Worm (Caenorhabditis elegans) whole organism, mixed stage, embryonic: ENCODE data around the gene glb-10.

Experiments
- M03D4.4 ChIP-seq: sonication (generic microtip); optimal IDR thresholded peaks from 2 replicates; lab custom pipeline; 2017; ENCODE audit warnings: mild to moderate bottlenecking, missing genetic modification characterization, missing compliant biosample characterization
- bed-3 ChIP-seq: fragments of 200-800 bp; sonication (Bioruptor generic); optimal IDR thresholded peaks from 3 replicates; lab custom pipeline; 2018; ENCODE audit warnings: mild to moderate bottlenecking, missing genetic modification characterization, moderate library complexity, missing compliant biosample characterization
- blmp-1 ChIP-seq: fragments of 150-350 bp; optimal IDR thresholded peaks from 2 replicates; lab custom pipeline; 2014; ENCODE audit warnings: missing biosample characterization, missing genetic modification characterization
- ceh-39 ChIP-seq: fragments of 150-350 bp; optimal IDR thresholded peaks from 2 replicates; lab custom pipeline; 2014; ENCODE audit warnings: missing biosample characterization, missing genetic modification characterization
- ceh-83 ChIP-seq: fragments of 200-800 bp; sonication (Bioruptor generic); optimal IDR thresholded peaks from 2 replicates; lab custom pipeline; 2018; ENCODE audit warnings: mild to moderate bottlenecking, missing genetic modification characterization, missing compliant biosample characterization
- ces-1 ChIP-seq: fragments of 150-350 bp; optimal IDR thresholded peaks from 2 replicates; lab custom pipeline; 2014; ENCODE audit warnings: missing biosample characterization, missing genetic modification reagents, missing genetic modification characterization
- cnd-1 ChIP-seq: fragments of 200-800 bp; sonication (Bioruptor generic); optimal IDR thresholded peaks from 2 replicates; lab custom pipeline; 2018; ENCODE audit warnings: mild to moderate bottlenecking, missing genetic modification characterization, missing compliant biosample characterization
- flh-1 ChIP-seq: fragments of 200-800 bp; sonication (Bioruptor generic); optimal IDR thresholded peaks from 2 replicates; lab custom pipeline; 2018; ENCODE audit warnings: mild to moderate bottlenecking, missing genetic modification characterization, moderate library complexity, missing compliant biosample characterization
- hlh-1 ChIP-seq: fragments of 150-350 bp; optimal IDR thresholded peaks from 2 replicates; lab custom pipeline; 2014; ENCODE audit warnings: missing biosample characterization, missing genetic modification reagents, missing genetic modification characterization
- lin-13 ChIP-seq: fragments of 150-350 bp; optimal IDR thresholded peaks from 2 replicates; lab custom pipeline; 2014; ENCODE audit warnings: missing biosample characterization, missing genetic modification characterization
- lin-32 ChIP-seq: fragments of 200-800 bp; sonication (Bioruptor generic); optimal IDR thresholded peaks from 2 replicates; lab custom pipeline; 2018; ENCODE audit warnings: mild to moderate bottlenecking, missing genetic modification characterization, missing compliant biosample characterization
- lsy-2 ChIP-seq: fragments of 150-350 bp; optimal IDR thresholded peaks from 2 replicates; lab custom pipeline; 2014; ENCODE audit warnings: missing biosample characterization, missing genetic modification characterization
- mab-5 ChIP-seq: fragments of 150-350 bp; optimal IDR thresholded peaks from 2 replicates; lab custom pipeline; 2014; ENCODE audit warnings: missing biosample characterization, missing genetic modification characterization
- mep-1 ChIP-seq: fragments of 150-350 bp; optimal IDR thresholded peaks from 2 replicates; lab custom pipeline; 2017; ENCODE audit warnings: missing biosample characterization, missing genetic modification reagents, missing genetic modification characterization, inconsistent platforms
- nhr-12 ChIP-seq: fragments of 150-350 bp; optimal IDR thresholded peaks from 2 replicates; lab custom pipeline; 2014; ENCODE audit warnings: missing biosample characterization, missing genetic modification characterization
- nhr-2 ChIP-seq: fragments of 150-350 bp; optimal IDR thresholded peaks from 2 replicates; lab custom pipeline; 2014; ENCODE audit warnings: missing biosample characterization, missing genetic modification characterization
- nhr-237 ChIP-seq: fragments of 150-350 bp; optimal IDR thresholded peaks from 2 replicates; lab custom pipeline; 2014; ENCODE audit warnings: missing biosample characterization, missing genetic modification characterization
- nhr-76 ChIP-seq: sonication (generic microtip); optimal IDR thresholded peaks from 2 replicates; lab custom pipeline; 2017; ENCODE audit warnings: missing biosample characterization, missing genetic modification characterization
- pha-4 ChIP-seq: fragments of 150-350 bp; optimal IDR thresholded peaks from 2 replicates; lab custom pipeline; 2018; ENCODE audit warnings: missing biosample characterization, missing genetic modification reagents, missing genetic modification characterization
- sem-2 ChIP-seq: fragments of 200-800 bp; sonication (Bioruptor generic); optimal IDR thresholded peaks from 2 replicates; lab custom pipeline; 2018; ENCODE audit warnings: mild to moderate bottlenecking, missing genetic modification characterization, missing compliant biosample characterization
- snpc-4 ChIP-seq: fragments of 150-350 bp; optimal IDR thresholded peaks from 2 replicates; lab custom pipeline; 2014; ENCODE audit warnings: missing biosample characterization, missing genetic modification characterization
- sptf-1 ChIP-seq: sonication (generic microtip); optimal IDR thresholded peaks from 2 replicates; lab custom pipeline; 2017; ENCODE audit warnings: mild to moderate bottlenecking, missing genetic modification characterization, moderate library complexity, missing compliant biosample characterization
- tbx-8 ChIP-seq: fragments of 200-800 bp; sonication (Bioruptor generic); optimal IDR thresholded peaks from 2 replicates; lab custom pipeline; 2018; ENCODE audit warnings: mild to moderate bottlenecking, missing genetic modification characterization, moderate library complexity, missing compliant biosample characterization
- unc-120 ChIP-seq: sonication (generic microtip); optimal IDR thresholded peaks from 2 replicates; lab custom pipeline; 2017; ENCODE audit warnings: missing genetic modification characterization, missing compliant biosample characterization; ENCODE audit not compliant: poor library complexity, severe bottlenecking
- unc-62 ChIP-seq: fragments of 150-350 bp; optimal IDR thresholded peaks from 2 replicates; lab custom pipeline; 2014; ENCODE audit warnings: missing biosample characterization, missing genetic modification reagents, missing genetic modification characterization
- zip-8 ChIP-seq: fragments of 150-350 bp; optimal IDR thresholded peaks from 2 replicates; lab custom pipeline; 2014; ENCODE audit warnings: missing biosample characterization, missing genetic modification characterization
- ztf-11 ChIP-seq: fragments of 150-350 bp; optimal IDR thresholded peaks from 2 replicates; lab custom pipeline; 2014; ENCODE audit warnings: missing biosample characterization, missing genetic modification characterization

Gene glb-10

DNA sequence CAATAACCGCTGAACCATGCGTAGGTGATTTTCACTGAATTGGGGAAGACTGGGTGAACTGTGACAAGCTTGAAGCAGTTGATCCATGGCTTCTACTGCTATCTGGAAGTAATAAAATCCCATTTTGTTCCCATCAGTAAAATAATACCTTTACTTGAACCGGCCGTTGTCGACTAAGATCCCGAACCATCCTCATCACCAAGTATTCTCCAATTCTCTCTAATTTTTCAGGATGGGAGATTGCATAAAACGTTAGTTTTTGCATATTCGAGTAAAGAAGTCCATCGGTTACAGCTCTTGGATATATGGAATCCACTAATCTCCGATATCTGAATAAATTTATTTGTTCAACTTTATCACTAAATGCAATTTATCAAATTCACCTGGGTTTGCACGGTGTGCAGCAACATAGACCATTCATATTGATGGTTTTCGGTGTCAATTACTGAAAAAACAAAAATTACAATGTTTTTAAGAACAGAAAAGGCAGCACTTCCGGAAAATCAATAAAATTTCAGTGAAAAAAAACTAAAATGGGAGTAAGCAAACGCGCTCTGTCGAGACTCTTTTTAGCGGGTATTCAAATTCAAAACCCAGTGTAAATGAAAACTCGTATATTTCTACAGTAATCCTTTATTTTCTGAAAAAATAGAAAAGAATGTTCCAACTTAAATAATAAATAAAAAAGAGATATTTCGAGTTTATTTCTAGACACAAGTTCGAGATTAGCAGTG, 11.7 kb upstream of the glb-10 start, which contains the start of gene efr-3:
Gene efr-3 (minus strand): TSS at position 505 of the 734 bp plus-strand sequence.
- TF ChIP-seq nhr-12 = no peak
- TF ChIP-seq lsy-2 (tag; lab: Kevin White, UChicago) = peak; percentile 51

- TF ChIP-seq sem-2 (GFP tag; lab: Kevin White, UChicago) = no peak
- TF ChIP-seq nhr-76 (tag; lab: Kevin White, UChicago) = no peak
- no peak for TF ChIP-seq snpc-4
- TF ChIP-seq tbx-8 = no peak
- TF ChIP-seq hlh-1 (tag; lab: Kevin White, UChicago) = no peak
- no peak for TF ChIP-seq pha-4 (tag; lab: Kevin White, UChicago)
Observed at ce11 chrII:6311888-6312287, 2.8 kb upstream of the glb-10 start.

ce11 chrII:6311459-6311858, 2.4 kb upstream of the glb-10 start:
- TF ChIP-seq ces-1 (GFP tag; lab: Kevin White, UChicago) (peak; percentile 14), flh-1 (GFP tag; lab: Kevin White, UChicago) (no peak), bed-3 (GFP tag; lab: Kevin White, UChicago) (no peak)

DNA sequence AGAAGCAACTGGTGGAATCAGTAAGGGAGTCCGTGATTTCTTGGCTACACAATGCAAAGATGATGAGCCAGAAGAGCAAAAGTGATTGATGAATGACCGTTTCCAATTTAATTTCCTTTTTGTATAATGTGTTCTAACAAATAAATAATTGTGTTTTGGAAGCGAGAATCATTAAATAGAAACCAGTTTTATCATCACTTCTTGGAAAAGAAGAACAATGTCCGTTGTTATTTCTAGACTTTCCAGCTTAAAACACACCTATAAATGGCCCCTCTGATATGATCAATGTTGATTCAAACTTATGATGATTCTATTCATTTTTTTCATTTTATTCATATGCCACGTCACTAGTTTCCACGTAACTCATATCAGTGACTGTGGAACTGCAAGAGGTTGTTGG, 3.0 kb downstream of the glb-10 start, which contains the start of gene C29F5.8:
Gene C29F5.8 (plus strand): TSS at position 301 of the 400 bp plus-strand sequence.
- no peak for TF ChIP-seq sptf-1 (tag; lab: Kevin White, UChicago)
- TF ChIP-seq mep-1 (tag; lab: Kevin White, UChicago) = no peak
- no peak for TF ChIP-seq nhr-237 (tag; lab: Kevin White, UChicago)
- no peak for TF ChIP-seq blmp-1 (tag; lab: Kevin White, UChicago)
- no peak for TF ChIP-seq sem-2 (GFP tag; lab: Kevin White, UChicago)
- TF ChIP-seq snpc-4 = no peak
- TF ChIP-seq nhr-76 (tag; lab: Kevin White, UChicago) = no peak
- TF ChIP-seq ceh-39 (tag; lab: Kevin White, UChicago) = no peak
- TF ChIP-seq pha-4 (tag; lab: Kevin White, UChicago) = no peak
- no peak for TF ChIP-seq cnd-1 (tag; lab: Kevin White, UChicago)
- no peak for TF ChIP-seq nhr-2
- TF ChIP-seq M03D4.4 = no peak
- TF ChIP-seq nhr-12 = no peak

ce11 chrII:6303209-6303740, 5.8 kb downstream of the glb-10 start, which contains the start of gene C29F5.1:
C29F5.1 (plus strand) TSS chrII:6303525.
- TF ChIP-seq hlh-1 (tag; lab: Kevin White, UChicago) (peak; percentile 70), pha-4 (tag; lab: Kevin White, UChicago) (no peak), unc-62 (GFP tag; lab: Kevin White, UChicago) (peak; percentile 31), unc-120 (tag; lab: Kevin White, UChicago) (peak; percentile 17)

ce11 chrII:6294261-6294660, 14.8 kb downstream of the glb-10 start, which contains the start of gene mps-1:
mps-1 (minus strand) TSS chrII:6294361.
- TF ChIP-seq lin-13 (tag; lab: Kevin White, UChicago) (no peak), ceh-39 (tag; lab: Kevin White, UChicago) (no peak), sem-2 (GFP tag; lab: Kevin White, UChicago) (no peak), nhr-12 (no peak)

DNA sequence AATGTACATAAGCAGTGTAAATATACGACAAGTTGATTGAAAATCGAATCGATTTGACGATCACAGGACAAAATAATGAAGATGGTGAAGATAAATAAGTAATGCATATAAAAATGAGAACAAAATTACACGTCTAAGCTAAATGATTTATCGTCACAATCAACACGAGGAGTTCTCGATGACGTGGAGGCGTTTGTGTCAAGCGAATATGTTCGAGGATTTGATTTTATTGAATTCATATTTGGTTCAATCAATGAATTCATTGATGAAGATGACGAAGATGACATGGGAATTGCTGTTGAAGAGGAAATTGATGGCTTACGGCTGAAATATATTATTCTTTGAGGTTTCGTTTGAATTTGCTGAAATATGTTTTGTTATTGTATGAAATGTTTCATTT, 16.6 kb downstream of the glb-10 start, which contains the start of gene nyn-3:
Gene nyn-3 (minus strand): TSS at position 101 of the 400 bp plus-strand sequence.
- TF ChIP-seq nhr-76 (tag; lab: Kevin White, UChicago) (no peak), mab-5 (tag; lab: Kevin White, UChicago) (no peak), M03D4.4 (no peak), ztf-11 (tag; lab: Kevin White, UChicago) (no peak), zip-8 (tag; lab: Kevin White, UChicago) (no peak), sem-2 (GFP tag; lab: Kevin White, UChicago) (no peak), hlh-1 (tag; lab: Kevin White, UChicago) (no peak), cnd-1 (tag; lab: Kevin White, UChicago) (no peak), ceh-83 (no peak), lin-32 (GFP tag; lab: Kevin White, UChicago) (no peak)
